Worm (Caenorhabditis elegans) whole organism, young adult: Measurements from ENCODE around the gene srh-170.

Experiments used
- B0336.3 ChIP-seq: fragments of 200-800 bp; sonication (Bioruptor generic); IDR thresholded peaks from 2 replicates; pipeline ENCODE4 v1.3.6; 2022; ENCODE audit warnings: missing genetic modification characterization, missing compliant biosample characterization
- D2030.7 ChIP-seq: fragments of 200-800 bp; sonication (Bioruptor generic); IDR thresholded peaks from 2 replicates; pipeline ENCODE4 v1.3.6; 2022; ENCODE audit warnings: missing genetic modification reagents, missing genetic modification characterization, missing compliant biosample characterization
- F57A8.1 ChIP-seq: fragments of 200-800 bp; sonication (Bioruptor generic); optimal IDR thresholded peaks from 2 replicates; lab custom pipeline; 2018; ENCODE audit warnings: mild to moderate bottlenecking, missing genetic modification characterization, moderate library complexity, missing compliant biosample characterization
- F57C9.4 ChIP-seq: sonication (generic microtip); optimal IDR thresholded peaks from 2 replicates; lab custom pipeline; 2017; ENCODE audit warnings: mild to moderate bottlenecking, missing genetic modification characterization, missing compliant biosample characterization
- K11D2.4 ChIP-seq: fragments of 200-800 bp; sonication (Bioruptor generic); IDR thresholded peaks from 2 replicates; pipeline ENCODE4 v1.3.6; 2022; ENCODE audit warnings: missing genetic modification reagents, missing genetic modification characterization, missing compliant biosample characterization
- T07F8.4 ChIP-seq: sonication (generic microtip); optimal IDR thresholded peaks from 2 replicates; lab custom pipeline; 2016; ENCODE audit warnings: mild to moderate bottlenecking, missing genetic modification characterization, moderate library complexity, missing compliant biosample characterization
- Y56A3A.18 ChIP-seq: fragments of 200-800 bp; sonication (Bioruptor generic); IDR thresholded peaks from 2 replicates; pipeline ENCODE4 v1.3.6; 2022; ENCODE audit warnings: missing genetic modification reagents, missing genetic modification characterization, missing compliant biosample characterization
- ZK185.1 ChIP-seq: sonication (generic microtip); optimal IDR thresholded peaks from 2 replicates; lab custom pipeline; 2016; ENCODE audit warnings: mild to moderate bottlenecking, missing genetic modification characterization, missing compliant biosample characterization; ENCODE audit not compliant: poor library complexity, severe bottlenecking
- ama-1 ChIP-seq, 3 experiments: fragments of 150-350 bp in 1 of 3; sonication (generic microtip) in 2 of 3; optimal IDR thresholded peaks; 2 replicates each; lab custom pipeline; 2014 to 2018; ENCODE audit warnings: missing biosample characterization in 2 of 3, missing genetic modification characterization in 2 of 3, missing genetic modification reagents in 2 of 3
- attf-5 ChIP-seq: fragments of 200-800 bp; sonication (Bioruptor generic); optimal IDR thresholded peaks from 2 replicates; lab custom pipeline; 2018; ENCODE audit warnings: mild to moderate bottlenecking, missing genetic modification characterization, missing compliant biosample characterization
- ccch-3 ChIP-seq: fragments of 200-800 bp; sonication (Bioruptor generic); optimal IDR thresholded peaks from 2 replicates; lab custom pipeline; 2018; ENCODE audit warnings: mild to moderate bottlenecking, missing genetic modification characterization, missing compliant biosample characterization
- ceh-79 ChIP-seq: sonication (generic microtip); optimal IDR thresholded peaks from 2 replicates; lab custom pipeline; 2017; ENCODE audit warnings: mild to moderate bottlenecking, missing genetic modification characterization, missing compliant biosample characterization
- dpl-1 ChIP-seq: fragments of 150-350 bp; optimal IDR thresholded peaks from 2 replicates; lab custom pipeline; 2014; ENCODE audit warnings: missing biosample characterization, missing genetic modification reagents, missing genetic modification characterization
- efl-1 ChIP-seq: fragments of 150-350 bp; optimal IDR thresholded peaks from 2 replicates; lab custom pipeline; 2014; ENCODE audit warnings: missing biosample characterization, missing genetic modification reagents, missing genetic modification characterization
- ets-4 ChIP-seq: fragments of 200-800 bp; sonication (Bioruptor generic); optimal IDR thresholded peaks from 2 replicates; lab custom pipeline; 2018; ENCODE audit warnings: mild to moderate bottlenecking, missing genetic modification characterization, missing compliant biosample characterization
- fkh-3 ChIP-seq: sonication (generic microtip); optimal IDR thresholded peaks from 2 replicates; lab custom pipeline; 2016; ENCODE audit warnings: mild to moderate bottlenecking, missing genetic modification characterization, missing compliant biosample characterization
- hlh-26 ChIP-seq: fragments of 200-800 bp; sonication (Bioruptor generic); conservative IDR thresholded peaks from 2 replicates; pipeline ENCODE4 v1.3.6; 2022; ENCODE audit warnings: missing genetic modification reagents, missing genetic modification characterization, missing compliant biosample characterization
- hmg-1.2 ChIP-seq: fragments of 200-800 bp; sonication (Bioruptor generic); IDR thresholded peaks from 2 replicates; pipeline ENCODE4 v1.3.6; 2022; ENCODE audit warnings: missing genetic modification reagents, missing genetic modification characterization, missing compliant biosample characterization
- hmg-20 ChIP-seq: fragments of 200-800 bp; sonication (Bioruptor generic); IDR thresholded peaks from 2 replicates; pipeline ENCODE4 v1.3.6; 2022; ENCODE audit warnings: missing genetic modification reagents, missing genetic modification characterization, missing compliant biosample characterization
- hsf-1 ChIP-seq: fragments of 200-800 bp; sonication (Bioruptor generic); IDR thresholded peaks from 2 replicates; pipeline ENCODE4 v1.3.6; 2022; ENCODE audit warnings: missing genetic modification reagents, missing genetic modification characterization, missing compliant biosample characterization
- lag-1 ChIP-seq: fragments of 200-800 bp; sonication (Bioruptor generic); IDR thresholded peaks from 2 replicates; pipeline ENCODE4 v1.3.6; 2022; ENCODE audit warnings: missing genetic modification reagents, missing genetic modification characterization, missing compliant biosample characterization
- let-607 ChIP-seq, 2 experiments: fragments of 200-800 bp in 1 of 2; sonication (Bioruptor generic) in 1 of 2; sonication (generic microtip) in 1 of 2; optimal IDR thresholded peaks; 2 replicates each; lab custom pipeline; 2016 to 2018; ENCODE audit warnings: mild to moderate bottlenecking in 2 of 2, missing compliant biosample characterization in 2 of 2, missing genetic modification characterization in 2 of 2, moderate library complexity in 2 of 2, missing genotype in 1 of 2
- lin-26 ChIP-seq: fragments of 200-800 bp; sonication (Bioruptor generic); IDR thresholded peaks from 2 replicates; pipeline ENCODE4 v1.3.6; 2022; ENCODE audit warnings: missing genetic modification reagents, missing genetic modification characterization, missing compliant biosample characterization
- madf-10 ChIP-seq: sonication (generic microtip); optimal IDR thresholded peaks from 2 replicates; lab custom pipeline; 2016; ENCODE audit warnings: mild to moderate bottlenecking, missing genetic modification characterization, missing compliant biosample characterization
- madf-3 ChIP-seq: fragments of 200-800 bp; sonication (Bioruptor generic); IDR thresholded peaks from 2 replicates; pipeline ENCODE4 v1.3.6; 2022; ENCODE audit warnings: missing genetic modification reagents, missing genetic modification characterization, missing compliant biosample characterization
- mel-28 ChIP-seq: sonication (generic microtip); optimal IDR thresholded peaks from 2 replicates; lab custom pipeline; 2016; ENCODE audit warnings: borderline replicate concordance, mild to moderate bottlenecking, missing genetic modification characterization, missing compliant biosample characterization
- nhr-120 ChIP-seq: fragments of 200-800 bp; sonication (Bioruptor generic); IDR thresholded peaks from 2 replicates; pipeline ENCODE4 v1.3.6; 2022; ENCODE audit warnings: missing genetic modification characterization, missing compliant biosample characterization
- nhr-80 ChIP-seq: sonication (generic microtip); optimal IDR thresholded peaks from 2 replicates; lab custom pipeline; 2016; ENCODE audit warnings: missing genetic modification characterization, missing compliant biosample characterization
- pbrm-1 ChIP-seq: fragments of 200-800 bp; sonication (Bioruptor generic); IDR thresholded peaks from 2 replicates; pipeline ENCODE4 v1.3.6; 2022; ENCODE audit warnings: missing genetic modification reagents, missing genetic modification characterization, missing compliant biosample characterization
- rec-8 ChIP-seq, 2 experiments: sonication (generic microtip); optimal IDR thresholded peaks; 2 replicates each; lab custom pipeline; 2016; ENCODE audit warnings: mild to moderate bottlenecking in 2 of 2, missing genetic modification characterization in 2 of 2, missing genetic modification reagents in 2 of 2, missing genotype in 2 of 2, missing biosample characterization in 1 of 2, missing compliant biosample characterization in 1 of 2, moderate library complexity in 1 of 2
- snpc-4 ChIP-seq, 5 experiments: fragments of 150-350 bp in 1 of 5; sonication (generic microtip) in 4 of 5; optimal IDR thresholded peaks; 2 replicates each; lab custom pipeline; 2014 to 2018; ENCODE audit warnings: missing genetic modification characterization in 5 of 5, missing biosample characterization in 3 of 5, antibody characterized with exemption in 2 of 5, mild to moderate bottlenecking in 2 of 5, missing compliant biosample characterization in 2 of 5, missing genotype in 2 of 5, moderate library complexity in 2 of 5, missing genetic modification reagents in 1 of 5
- unc-62 ChIP-seq: fragments of 150-350 bp; optimal IDR thresholded peaks from 2 replicates; lab custom pipeline; 2014; ENCODE audit warnings: missing biosample characterization, missing genetic modification reagents, missing genetic modification characterization
- xnd-1 ChIP-seq: sonication (generic microtip); optimal IDR thresholded peaks from 2 replicates; lab custom pipeline; 2016; ENCODE audit warnings: missing genotype, missing genetic modification reagents, missing genetic modification characterization, missing compliant biosample characterization
- zfh-2 ChIP-seq: fragments of 200-800 bp; sonication (Bioruptor generic); conservative IDR thresholded peaks from 2 replicates; pipeline ENCODE4 v1.3.6; 2022; ENCODE audit warnings: missing genetic modification reagents, missing genetic modification characterization, missing compliant biosample characterization
- ztf-3 ChIP-seq: fragments of 200-800 bp; sonication (Bioruptor generic); optimal IDR thresholded peaks from 2 replicates; lab custom pipeline; 2018; ENCODE audit warnings: mild to moderate bottlenecking, missing genetic modification characterization, missing compliant biosample characterization

The srh-170 gene

ce11 chrV:15352376-15352775 is 36.3 kb downstream of the srh-170 start, which contains the start of gene srx-58:
Gene srx-58 (plus strand): TSS chrV:15352676.
- no peak for TF ChIP-seq dpl-1 (GFP tag; lab: Kevin White, UChicago)
- TF ChIP-seq lin-26 (GFP tag; lab: Robert Waterston, UW) = no peak
- TF ChIP-seq ceh-79 (tag; lab: Kevin White, UChicago) = no peak
- TF ChIP-seq F57A8.1 (GFP tag; lab: Kevin White, UChicago) = no peak
- no peak for TF ChIP-seq rec-8 (tag; optimal IDR thresholded peaks at IDR 0.05; lab: Kevin White, UChicago)
- no peak for TF ChIP-seq hsf-1 (GFP tag; lab: Robert Waterston, UW)
- TF ChIP-seq fkh-3 (tag; lab: Kevin White, UChicago) = no peak
- TF ChIP-seq zfh-2 (GFP tag; lab: Robert Waterston, UW) = no peak
- TF ChIP-seq hlh-26 (GFP tag; lab: Robert Waterston, UW) = no peak
- TF ChIP-seq F57C9.4 (tag; lab: Kevin White, UChicago) = no peak
- no peak for TF ChIP-seq ama-1 (optimal IDR thresholded peaks at IDR 0.05; lab: Kevin White, UChicago)
- no peak for TF ChIP-seq ama-1 (GFP tag; optimal IDR thresholded peaks at IDR 0.05; lab: Kevin White, UChicago)
- TF ChIP-seq T07F8.4 (tag; lab: Kevin White, UChicago) = no peak
- TF ChIP-seq let-607 (tag; optimal IDR thresholded peaks at IDR 0.05; lab: Kevin White, UChicago) = no peak
- no peak for TF ChIP-seq D2030.7 (GFP tag; lab: Robert Waterston, UW)
- no peak for TF ChIP-seq K11D2.4 (GFP tag; lab: Robert Waterston, UW)
- no peak for TF ChIP-seq madf-3 (GFP tag; lab: Robert Waterston, UW)

- TF ChIP-seq nhr-120 (GFP tag; lab: Robert Waterston, UW) = no peak
- no peak for TF ChIP-seq pbrm-1
- TF ChIP-seq mel-28 (tag; lab: Kevin White, UChicago) = no peak
- no peak for TF ChIP-seq ztf-3
- no peak for TF ChIP-seq madf-10 (tag; lab: Kevin White, UChicago)
- TF ChIP-seq F57A8.1 (GFP tag; lab: Kevin White, UChicago) = no peak
- no peak for TF ChIP-seq nhr-80
- no peak for TF ChIP-seq dpl-1 (GFP tag; lab: Kevin White, UChicago)
- TF ChIP-seq rec-8 (tag; optimal IDR thresholded peaks at IDR 0.05; lab: Kevin White, UChicago) = no peak
- no peak for TF ChIP-seq Y56A3A.18
- TF ChIP-seq attf-5 (GFP tag; lab: Kevin White, UChicago) = no peak
- TF ChIP-seq efl-1 = no peak
- TF ChIP-seq hmg-20 (GFP tag; lab: Robert Waterston, UW) = no peak
- TF ChIP-seq ZK185.1 (tag; lab: Kevin White, UChicago) = no peak
- TF ChIP-seq snpc-4 (GFP tag; optimal IDR thresholded peaks at IDR 0.05; lab: Kevin White, UChicago) = no peak
- TF ChIP-seq snpc-4 (tag; optimal IDR thresholded peaks at IDR 0.05; lab: Kevin White, UChicago) = no peak
Measured at ce11 chrV:15350615-15351014, 38.1 kb downstream of the srh-170 start, which contains the start of gene clec-231. Gene clec-231 (minus strand): TSS chrV:15350715.

- no peak for TF ChIP-seq B0336.3 (GFP tag; lab: Robert Waterston, UW)
- TF ChIP-seq madf-3 (GFP tag; lab: Robert Waterston, UW) = no peak
- no peak for TF ChIP-seq xnd-1 (tag; lab: Kevin White, UChicago)
- TF ChIP-seq ets-4 (GFP tag; lab: Kevin White, UChicago) = no peak
- TF ChIP-seq lag-1 = no peak
- no peak for TF ChIP-seq ccch-3 (GFP tag; lab: Kevin White, UChicago)
- no peak for TF ChIP-seq D2030.7 (GFP tag; lab: Robert Waterston, UW)
- TF ChIP-seq unc-62 = no peak
- TF ChIP-seq hmg-1.2 (GFP tag; lab: Robert Waterston, UW) = no peak
Measured at ce11 chrV:15349044-15349443, 39.6 kb downstream of the srh-170 start, which contains the start of gene clec-230. Gene clec-230 (minus strand): TSS chrV:15349144.
